Fruit fly (Drosophila melanogaster): ENCODE results near the gene DNAlig3.
A peak's percentile ranks its signal among the peaks of the same experiment; 100 is the strongest.

The DNAlig3 gene

DNA sequence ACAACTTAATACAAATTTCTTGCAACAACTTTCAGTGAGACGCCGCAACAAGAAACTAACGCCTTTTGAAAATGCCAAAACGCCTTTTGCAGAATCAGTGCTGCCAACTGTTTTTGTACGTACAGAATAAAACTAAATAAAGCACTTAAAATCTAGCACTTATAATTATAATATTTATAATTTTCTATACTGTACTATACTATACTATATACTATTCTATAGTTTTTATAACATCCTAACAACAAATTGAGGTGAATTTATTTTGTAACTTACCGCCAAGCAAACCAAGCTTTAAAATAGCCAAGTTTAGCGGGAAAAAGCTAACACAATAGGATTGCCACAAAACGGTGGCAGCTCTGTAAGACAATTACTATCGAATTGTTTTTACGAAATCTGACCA lies 32.1 kb upstream of the DNAlig3 start, which contains the start of the genes Aos1 and Srlp (continued):
- TF ChIP-seq lov (optimal IDR thresholded peaks at IDR 0.05), result no peak
- no peak for TF ChIP-seq lov (GFP tag; IDR thresholded peaks at IDR 0.05)
- no peak for TF ChIP-seq D19B (GFP tag; optimal IDR thresholded peaks at IDR 0.05)
- TF ChIP-seq PHDP (tag; optimal IDR thresholded peaks at IDR 0.05), result peak; percentile 61
- peak; percentile 72 for TF ChIP-seq CG4617 (GFP tag; optimal IDR thresholded peaks at IDR 0.05; ENCODE audit: borderline replicate concordance)
- TF ChIP-seq Oaz (GFP tag; IDR thresholded peaks at IDR 0.05), result no peak
- TF ChIP-seq Aef1 (GFP tag; IDR thresholded peaks at IDR 0.05), result no peak
- peak; percentile 65 for TF ChIP-seq Fer1 (GFP tag; optimal IDR thresholded peaks at IDR 0.05)
- TF ChIP-seq CG7963 (GFP tag; IDR thresholded peaks at IDR 0.05; ENCODE audit: partially characterized antibody), result no peak
- TF ChIP-seq Atf-2 (GFP tag; optimal IDR thresholded peaks at IDR 0.05), result no peak
- TF ChIP-seq CG10321 (GFP tag; IDR thresholded peaks at IDR 0.05), result no peak
- peak; percentile 66 for TF ChIP-seq Hr3 (GFP tag; optimal IDR thresholded peaks at IDR 0.05)
- TF ChIP-seq Dref (GFP tag; IDR thresholded peaks at IDR 0.05), result no peak
- TF ChIP-seq CG4328 (GFP tag; optimal IDR thresholded peaks at IDR 0.05), result peak; percentile 12
- no peak for TF ChIP-seq vfl (GFP tag; optimal IDR thresholded peaks at IDR 0.05)
- TF ChIP-seq sna (GFP tag; IDR thresholded peaks at IDR 0.05; ENCODE audit: partially characterized antibody), result no peak
- peak; percentile 56 for TF ChIP-seq Max (GFP tag; optimal IDR thresholded peaks at IDR 0.05)
- no peak for TF ChIP-seq pho (GFP tag; optimal IDR thresholded peaks at IDR 0.05)
- TF ChIP-seq gce (GFP tag; IDR thresholded peaks at IDR 0.05), result no peak
- TF ChIP-seq Hand (GFP tag; optimal IDR thresholded peaks at IDR 0.05), result no peak
- no peak for TF ChIP-seq dan (GFP tag; IDR thresholded peaks at IDR 0.05)
- TF ChIP-seq ac (GFP tag; optimal IDR thresholded peaks at IDR 0.05), result no peak
- TF ChIP-seq CG15479 (GFP tag; optimal IDR thresholded peaks at IDR 0.05), result no peak
- TF ChIP-seq CG12299 (tag; optimal IDR thresholded peaks at IDR 0.05), result peak; percentile 20
- no peak for TF ChIP-seq CG8089 (GFP tag; optimal IDR thresholded peaks at IDR 0.05)
- TF ChIP-seq CG17385 (GFP tag; optimal IDR thresholded peaks at IDR 0.05), result peak; percentile 51
- no peak for TF ChIP-seq Drgx (GFP tag; IDR thresholded peaks at IDR 0.05)
- peak; percentile 8 for TF ChIP-seq lilli (GFP tag; optimal IDR thresholded peaks at IDR 0.05)
- TF ChIP-seq dmrt99B (tag; optimal IDR thresholded peaks at IDR 0.05), result no peak
- TF ChIP-seq CG10209 (GFP tag; optimal IDR thresholded peaks at IDR 0.05), result peak; percentile 34
- peak; percentile 62 for TF ChIP-seq CG15696 (tag; optimal IDR thresholded peaks at IDR 0.05)
- no peak for TF ChIP-seq slp2 (GFP tag; optimal IDR thresholded peaks at IDR 0.05)
- TF ChIP-seq CG2678 (tag; optimal IDR thresholded peaks at IDR 0.05), result no peak
- TF ChIP-seq CG10654 (GFP tag; optimal IDR thresholded peaks at IDR 0.05), result peak; percentile 24
- TF ChIP-seq ap (GFP tag; IDR thresholded peaks at IDR 0.05), result no peak
- no peak for TF ChIP-seq Hsf (GFP tag; optimal IDR thresholded peaks at IDR 0.05)
- no peak for TF ChIP-seq maf-S (GFP tag; optimal IDR thresholded peaks at IDR 0.05)
- no peak for TF ChIP-seq CG31365 (tag; optimal IDR thresholded peaks at IDR 0.05)
- TF ChIP-seq CG13287 (GFP tag; IDR thresholded peaks at IDR 0.05; ENCODE audit: partially characterized antibody), result peak; percentile 35; the same call in 1 of the 2 replicates
- TF ChIP-seq HLH54F (GFP tag; optimal IDR thresholded peaks at IDR 0.05), result no peak
- peak; percentile 57 for TF ChIP-seq pzg (GFP tag; optimal IDR thresholded peaks at IDR 0.05)
- TF ChIP-seq zf30C (GFP tag; optimal IDR thresholded peaks at IDR 0.05), result no peak
- no peak for TF ChIP-seq peb (GFP tag; IDR thresholded peaks at IDR 0.05)
- TF ChIP-seq Fer2 (tag; optimal IDR thresholded peaks at IDR 0.05), result peak; percentile 34
- no peak for TF ChIP-seq trh (GFP tag; optimal IDR thresholded peaks at IDR 0.05)
- TF ChIP-seq chif (GFP tag; optimal IDR thresholded peaks at IDR 0.05), result no peak
- TF ChIP-seq twi (tag; optimal IDR thresholded peaks at IDR 0.05), result peak; percentile 46
- TF ChIP-seq CG13894 (tag; optimal IDR thresholded peaks at IDR 0.05), result peak; percentile 63
- TF ChIP-seq lmd (GFP tag; IDR thresholded peaks at IDR 0.05), result peak; percentile 37; the same call in 1 of the 2 replicates
- peak; percentile 39 for TF ChIP-seq Lhr (GFP tag; optimal IDR thresholded peaks at IDR 0.05)
- TF ChIP-seq bigmax (GFP tag; optimal IDR thresholded peaks at IDR 0.05), result no peak
- TF ChIP-seq CG10959 (GFP tag; IDR thresholded peaks at IDR 0.05), result no peak

Data from whole organism, embryonic.